Fruit fly (Drosophila melanogaster) whole organism, embryonic: ENCODE measurements around the gene Zir.

ENCODE experiments used
- Abd-B ChIP-seq: fragments of 200-800 bp; sonication (Bioruptor generic); optimal IDR thresholded peaks from 2 replicates; lab custom pipeline; 2018; ENCODE audit warnings: missing biosample characterization, mild to moderate bottlenecking, missing genetic modification characterization, moderate library complexity
- Atf3 ChIP-seq: fragments of 200-800 bp; sonication (Bioruptor generic); optimal IDR thresholded peaks from 3 replicates; lab custom pipeline; 2016; ENCODE audit warnings: missing biosample characterization, missing genetic modification characterization
- BEAF-32 ChIP-seq: fragments of 200-800 bp; sonication (Bioruptor generic); optimal IDR thresholded peaks from 3 replicates; lab custom pipeline; 2017; ENCODE audit warnings: missing biosample characterization, missing genetic modification characterization, mild to moderate bottlenecking, moderate library complexity, missing genetic modification reagents
- CG10267 ChIP-seq: fragments of 200-800 bp; sonication (Bioruptor generic); optimal IDR thresholded peaks from 2 replicates; lab custom pipeline; 2018; ENCODE audit warnings: missing biosample characterization, mild to moderate bottlenecking, missing genetic modification characterization, moderate library complexity
- CG10431 ChIP-seq: fragments of 200-800 bp; sonication (Bioruptor generic); optimal IDR thresholded peaks from 3 replicates; lab custom pipeline; 2018; ENCODE audit warnings: missing biosample characterization, mild to moderate bottlenecking, missing genetic modification characterization
- CG10565 ChIP-seq: fragments of 200-800 bp; sonication (Bioruptor generic); optimal IDR thresholded peaks from 3 replicates; lab custom pipeline; 2016; ENCODE audit warnings: missing biosample characterization, mild to moderate bottlenecking, missing genetic modification characterization
- CG10979 ChIP-seq: fragments of 200-800 bp; sonication (Bioruptor generic); optimal IDR thresholded peaks from 2 replicates; lab custom pipeline; 2018; ENCODE audit warnings: missing biosample characterization, mild to moderate bottlenecking, missing genetic modification characterization, moderate library complexity
- CG12104 ChIP-seq: fragments of 200-800 bp; sonication (Bioruptor generic); optimal IDR thresholded peaks from 3 replicates; lab custom pipeline; 2016; ENCODE audit warnings: missing biosample characterization, missing genetic modification characterization
- CG12236 ChIP-seq: fragments of 200-800 bp; sonication (Bioruptor generic); optimal IDR thresholded peaks from 2 replicates; lab custom pipeline; 2016; ENCODE audit warnings: missing biosample characterization, missing genetic modification characterization
- CG12769 ChIP-seq: fragments of 200-800 bp; sonication (Bioruptor generic); optimal IDR thresholded peaks from 2 replicates; lab custom pipeline; 2019; ENCODE audit warnings: missing biosample characterization, mild to moderate bottlenecking, missing genetic modification characterization, moderate library complexity
- CG13775 ChIP-seq: fragments of 200-800 bp; sonication (Bioruptor generic); optimal IDR thresholded peaks from 3 replicates; lab custom pipeline; 2017; ENCODE audit warnings: missing biosample characterization, mild to moderate bottlenecking, missing genetic modification characterization
- CG14710 ChIP-seq: fragments of 200-800 bp; sonication (Bioruptor generic); optimal IDR thresholded peaks from 3 replicates; lab custom pipeline; 2019; ENCODE audit warnings: missing biosample characterization, mild to moderate bottlenecking, missing genetic modification characterization, moderate library complexity
- CG1602 ChIP-seq: fragments of 200-800 bp; sonication (Bioruptor generic); optimal IDR thresholded peaks from 3 replicates; lab custom pipeline; 2016; ENCODE audit warnings: missing biosample characterization, missing genetic modification characterization
- CG17328 ChIP-seq: fragments of 200-800 bp; sonication (Bioruptor generic); IDR thresholded peaks from 2 replicates; pipeline ENCODE4 v1.3.6; 2022; ENCODE audit warnings: missing biosample characterization, missing genetic modification characterization
- CG17612 ChIP-seq: fragments of 200-800 bp; sonication (Bioruptor generic); IDR thresholded peaks from 2 replicates; pipeline ENCODE4 v1.3.6; 2022; ENCODE audit warnings: missing biosample characterization, missing genetic modification characterization
- CG2129 ChIP-seq: fragments of 200-800 bp; sonication (Bioruptor generic); IDR thresholded peaks from 2 replicates; pipeline ENCODE4 v1.3.6; 2022; ENCODE audit warnings: missing biosample characterization, missing genetic modification characterization; ENCODE audit not compliant: partially characterized antibody
- CG2712 ChIP-seq: fragments of 200-800 bp; optimal IDR thresholded peaks from 3 replicates; lab custom pipeline; 2019; ENCODE audit warnings: missing biosample characterization, mild to moderate bottlenecking, missing genetic modification characterization, moderate library complexity
- CG43689 ChIP-seq: fragments of 200-800 bp; sonication (Bioruptor generic); IDR thresholded peaks from 2 replicates; pipeline ENCODE4 v1.3.6; 2022; ENCODE audit warnings: missing biosample characterization, missing genetic modification characterization
- CG4424 ChIP-seq: fragments of 200-800 bp; sonication (Bioruptor generic); optimal IDR thresholded peaks from 3 replicates; lab custom pipeline; 2016; ENCODE audit warnings: missing biosample characterization, missing genetic modification characterization
- CG5953 ChIP-seq: fragments of 200-800 bp; sonication (Bioruptor generic); IDR thresholded peaks from 2 replicates; pipeline ENCODE4 v1.3.6; 2022; ENCODE audit warnings: missing biosample characterization, missing genetic modification characterization
- CG6813 ChIP-seq: fragments of 200-800 bp; sonication (Bioruptor generic); optimal IDR thresholded peaks from 2 replicates; lab custom pipeline; 2017; ENCODE audit warnings: missing biosample characterization, missing genetic modification characterization, mild to moderate bottlenecking, moderate library complexity, missing genetic modification reagents
- CG7745 ChIP-seq: fragments of 200-800 bp; sonication (Bioruptor generic); optimal IDR thresholded peaks from 2 replicates; lab custom pipeline; 2018; ENCODE audit warnings: missing biosample characterization, mild to moderate bottlenecking, missing genetic modification characterization, moderate library complexity
- CG7839 ChIP-seq: fragments of 200-800 bp; sonication (Bioruptor generic); optimal IDR thresholded peaks from 3 replicates; lab custom pipeline; 2018; ENCODE audit warnings: missing biosample characterization, mild to moderate bottlenecking, missing genetic modification characterization, moderate library complexity
- CG9727 ChIP-seq: fragments of 200-800 bp; sonication (Bioruptor generic); optimal IDR thresholded peaks from 3 replicates; lab custom pipeline; 2017; ENCODE audit warnings: missing biosample characterization, mild to moderate bottlenecking, missing genetic modification characterization
- Dbx ChIP-seq: fragments of 200-800 bp; sonication (Bioruptor generic); IDR thresholded peaks from 3 replicates; pipeline ENCODE4 v1.3.6; 2022; ENCODE audit warnings: missing biosample characterization, missing genetic modification characterization
- Lim3 ChIP-seq: fragments of 200-800 bp; sonication (Bioruptor generic); IDR thresholded peaks from 2 replicates; pipeline ENCODE4 v1.3.6; 2022; ENCODE audit warnings: missing biosample characterization, missing genetic modification characterization
- Mrtf ChIP-seq: fragments of 200-800 bp; sonication (Bioruptor generic); IDR thresholded peaks from 3 replicates; pipeline ENCODE4 v1.3.6; 2022; ENCODE audit warnings: missing biosample characterization, missing genetic modification characterization
- Myb ChIP-seq: fragments of 200-800 bp; sonication (Bioruptor generic); optimal IDR thresholded peaks from 2 replicates; lab custom pipeline; 2016; ENCODE audit warnings: missing biosample characterization, missing genetic modification characterization
- NFAT ChIP-seq: fragments of 200-800 bp; sonication (Bioruptor generic); IDR thresholded peaks from 2 replicates; pipeline ENCODE4 v1.3.6; 2022; ENCODE audit warnings: missing biosample characterization, missing genetic modification characterization
- NK7.1 ChIP-seq: fragments of 200-800 bp; sonication (Bioruptor generic); optimal IDR thresholded peaks from 3 replicates; lab custom pipeline; 2016; ENCODE audit warnings: missing biosample characterization, missing genetic modification characterization
- Oaz ChIP-seq: fragments of 200-800 bp; sonication (Bioruptor generic); IDR thresholded peaks from 2 replicates; pipeline ENCODE4 v1.3.6; 2022; ENCODE audit warnings: missing biosample characterization, missing genetic modification characterization
- Opbp ChIP-seq: fragments of 200-800 bp; sonication (Bioruptor generic); IDR thresholded peaks from 3 replicates; pipeline ENCODE4 v1.3.6; 2022; ENCODE audit warnings: missing biosample characterization, missing genetic modification characterization; ENCODE audit not compliant: partially characterized antibody
- ac ChIP-seq: fragments of 200-800 bp; sonication (Bioruptor generic); optimal IDR thresholded peaks from 3 replicates; lab custom pipeline; 2017; ENCODE audit warnings: missing biosample characterization, mild to moderate bottlenecking, missing genetic modification characterization
- cg ChIP-seq: fragments of 200-800 bp; sonication (Bioruptor generic); optimal IDR thresholded peaks from 3 replicates; lab custom pipeline; 2019; ENCODE audit warnings: missing biosample characterization, mild to moderate bottlenecking, missing genetic modification characterization, moderate library complexity
- dan ChIP-seq: fragments of 200-800 bp; sonication (Bioruptor generic); IDR thresholded peaks from 2 replicates; pipeline ENCODE4 v1.3.6; 2022; ENCODE audit warnings: missing biosample characterization, missing genetic modification characterization
- dimm ChIP-seq: fragments of 200-800 bp; sonication (Bioruptor generic); IDR thresholded peaks from 2 replicates; pipeline ENCODE4 v1.3.6; 2022; ENCODE audit warnings: missing biosample characterization, missing genetic modification characterization
- fd64A ChIP-seq: fragments of 200-800 bp; sonication (Bioruptor generic); optimal IDR thresholded peaks from 3 replicates; lab custom pipeline; 2018; ENCODE audit warnings: missing biosample characterization, mild to moderate bottlenecking, missing genetic modification characterization
- gcm2 ChIP-seq: fragments of 200-800 bp; sonication (Bioruptor generic); optimal IDR thresholded peaks from 2 replicates; lab custom pipeline; 2016; ENCODE audit warnings: missing biosample characterization, missing genetic modification characterization
- grau ChIP-seq: fragments of 200-800 bp; optimal IDR thresholded peaks from 3 replicates; lab custom pipeline; 2019; ENCODE audit warnings: missing biosample characterization, mild to moderate bottlenecking, missing genetic modification characterization, moderate library complexity
- gro ChIP-seq: fragments of 200-800 bp; sonication (Bioruptor generic); optimal IDR thresholded peaks from 2 replicates; lab custom pipeline; 2016; ENCODE audit warnings: missing biosample characterization, missing genetic modification characterization
- gt ChIP-seq: fragments of 200-800 bp; sonication (Bioruptor generic); IDR thresholded peaks from 2 replicates; pipeline ENCODE4 v1.3.6; 2022; ENCODE audit warnings: missing biosample characterization, missing genetic modification characterization
- h ChIP-seq: fragments of >200 bp; optimal IDR thresholded peaks from 2 replicates; lab custom pipeline; 2017
- inv ChIP-seq: fragments of 200-800 bp; sonication (Bioruptor generic); IDR thresholded peaks from 2 replicates; pipeline ENCODE4 v1.3.6; 2022; ENCODE audit warnings: missing biosample characterization, missing genetic modification characterization; ENCODE audit not compliant: partially characterized antibody
- jigr1 ChIP-seq: fragments of 200-800 bp; sonication (Bioruptor generic); IDR thresholded peaks from 3 replicates; pipeline ENCODE4 v1.3.6; 2022; ENCODE audit warnings: missing biosample characterization, missing genetic modification characterization
- jing ChIP-seq: fragments of 200-800 bp; sonication (Bioruptor generic); optimal IDR thresholded peaks from 2 replicates; lab custom pipeline; 2018; ENCODE audit warnings: missing biosample characterization, mild to moderate bottlenecking, missing genetic modification characterization
- lbe ChIP-seq: fragments of 200-800 bp; sonication (Bioruptor generic); optimal IDR thresholded peaks from 2 replicates; lab custom pipeline; 2016; ENCODE audit warnings: missing biosample characterization, mild to moderate bottlenecking, missing genetic modification characterization
- org-1 ChIP-seq: fragments of 200-800 bp; sonication (Bioruptor generic); optimal IDR thresholded peaks from 2 replicates; lab custom pipeline; 2017; ENCODE audit warnings: missing biosample characterization, missing genetic modification characterization
- peb ChIP-seq: fragments of 200-800 bp; sonication (Bioruptor generic); IDR thresholded peaks from 2 replicates; pipeline ENCODE4 v1.3.6; 2022; ENCODE audit warnings: missing biosample characterization, missing genetic modification characterization
- phol ChIP-seq: fragments of 200-800 bp; sonication (Bioruptor generic); optimal IDR thresholded peaks from 3 replicates; lab custom pipeline; 2018; ENCODE audit warnings: missing biosample characterization, mild to moderate bottlenecking, missing genetic modification characterization, moderate library complexity
- slou ChIP-seq: fragments of 200-800 bp; sonication (Bioruptor generic); optimal IDR thresholded peaks from 3 replicates; lab custom pipeline; 2016; ENCODE audit warnings: missing biosample characterization, missing genetic modification characterization
- trh ChIP-seq: fragments of 200-800 bp; sonication (Bioruptor generic); optimal IDR thresholded peaks from 2 replicates; lab custom pipeline; 2016; ENCODE audit warnings: missing biosample characterization, missing genetic modification characterization
- z ChIP-seq: fragments of 200-800 bp; sonication (Bioruptor generic); IDR thresholded peaks from 3 replicates; pipeline ENCODE4 v1.3.6; 2022; ENCODE audit warnings: missing biosample characterization, missing genetic modification characterization

Zir gene

DNA sequence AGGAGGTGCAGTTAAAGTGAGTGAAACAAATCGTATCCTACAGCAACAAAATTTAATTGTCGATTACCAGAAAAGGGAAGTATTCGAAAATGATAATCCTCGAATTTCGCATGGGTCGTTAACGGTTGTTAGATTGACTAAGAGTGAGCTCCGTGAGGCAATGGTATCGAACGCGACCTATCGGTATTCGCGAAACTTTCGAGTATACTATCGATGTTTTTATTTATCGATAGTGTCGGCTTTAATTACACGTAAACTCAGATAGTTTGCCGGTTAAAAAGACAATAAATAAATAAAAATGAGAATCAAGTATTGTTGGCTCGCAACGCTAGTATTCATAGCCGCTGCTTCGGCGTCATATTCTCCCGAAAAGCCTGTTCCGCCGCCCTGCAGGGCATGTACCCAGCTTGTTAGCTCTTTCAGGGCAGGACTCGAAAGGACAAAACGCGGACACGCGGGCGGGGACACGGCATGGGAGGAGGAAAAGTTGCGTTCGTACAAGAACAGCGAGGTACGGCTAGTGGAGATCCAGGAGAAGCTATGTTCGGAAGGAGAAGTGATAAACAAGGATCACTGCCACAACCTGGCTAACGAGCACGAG lies 7.7 kb downstream of the Zir start, which contains the start of gene Creld (continued):
- TF ChIP-seq CG1602 (GFP tag; lab: Kevin White, UChicago) (no peak), dimm (GFP tag; lab: Robert Waterston, UW) (no peak), CG10267 (tag; lab: Kevin White, UChicago) (no peak), grau (tag; lab: Kevin White, UChicago) (no peak), CG14710 (tag; lab: Kevin White, UChicago) (peak; percentile 39), CG12769 (no peak), CG9727 (GFP tag; lab: Kevin White, UChicago) (no peak), slou (GFP tag; lab: Kevin White, UChicago) (no peak), trh (GFP tag; lab: Kevin White, UChicago) (no peak), CG6813 (no peak), CG13775 (GFP tag; lab: Kevin White, UChicago) (no peak), Abd-B (no peak), Dbx (GFP tag; lab: Robert Waterston, UW) (peak; percentile 51; the same call in 1 of the 3 replicates), Opbp (GFP tag; lab: Robert Waterston, UW) (peak; percentile 100), Myb (GFP tag; lab: Kevin White, UChicago) (peak; percentile 90), h (lab: Kevin White, UChicago) (no peak), CG17612 (GFP tag; lab: Robert Waterston, UW) (no peak), cg (GFP tag; lab: Kevin White, UChicago) (no peak), Lim3 (no peak), CG43689 (GFP tag; lab: Robert Waterston, UW) (no peak), dan (GFP tag; lab: Robert Waterston, UW) (no peak), CG7745 (tag; lab: Kevin White, UChicago) (no peak), Oaz (GFP tag; lab: Robert Waterston, UW) (no peak), peb (no peak), CG17328 (GFP tag; lab: Robert Waterston, UW) (no peak), CG12104 (GFP tag; lab: Kevin White, UChicago) (no peak), CG2129 (peak; percentile 100), lbe (GFP tag; lab: Kevin White, UChicago) (peak; percentile 61), CG10565 (GFP tag; lab: Kevin White, UChicago) (no peak), jigr1 (GFP tag; lab: Robert Waterston, UW) (no peak), CG2712 (tag; lab: Kevin White, UChicago) (no peak), gcm2 (GFP tag; lab: Kevin White, UChicago) (no peak), CG10431 (no peak), CG12236 (no peak), inv (GFP tag; lab: Robert Waterston, UW) (peak; percentile 99), org-1 (GFP tag; lab: Kevin White, UChicago) (no peak), BEAF-32 (GFP tag; lab: Kevin White, UChicago) (peak; percentile 99), CG5953 (no peak), ac (GFP tag; lab: Kevin White, UChicago) (no peak), CG10979 (tag; lab: Kevin White, UChicago) (no peak), gt (GFP tag; lab: Robert Waterston, UW) (no peak), phol (tag; lab: Kevin White, UChicago) (peak; percentile 29), CG4424 (GFP tag; lab: Kevin White, UChicago) (no peak), NK7.1 (GFP tag; lab: Kevin White, UChicago) (no peak), CG7839 (tag; lab: Kevin White, UChicago) (no peak), Atf3 (GFP tag; lab: Kevin White, UChicago) (no peak), NFAT (GFP tag; lab: Robert Waterston, UW) (no peak), Mrtf (GFP tag; lab: Robert Waterston, UW) (no peak), gro (GFP tag; lab: Kevin White, UChicago) (peak; percentile 75), z (GFP tag; lab: Robert Waterston, UW) (no peak), fd64A (GFP tag; lab: Kevin White, UChicago) (no peak), jing (no peak)
